Worm (Caenorhabditis elegans) whole organism, young adult: ENCODE results near the gene msp-10.

Experiments
- B0035.1 ChIP-seq: sonication (generic microtip); optimal IDR thresholded peaks from 2 replicates; lab custom pipeline; 2016; ENCODE audit warnings: missing genetic modification characterization, mild to moderate bottlenecking, missing compliant biosample characterization, missing genotype, missing genetic modification reagents
- F33H1.4 ChIP-seq: fragments of 200-800 bp; sonication (Bioruptor generic); IDR thresholded peaks from 2 replicates; pipeline ENCODE4 v1.3.6; 2022; ENCODE audit warnings: missing genetic modification reagents, missing genetic modification characterization, missing compliant biosample characterization
- Y95B8A.8 ChIP-seq: fragments of 200-800 bp; sonication (Bioruptor generic); IDR thresholded peaks from 2 replicates; pipeline ENCODE4 v1.3.6; 2022; ENCODE audit warnings: missing genetic modification reagents, missing genetic modification characterization, missing compliant biosample characterization
- cebp-1 ChIP-seq, 2 experiments: fragments of 200-800 bp in 1 of 2; sonication (Bioruptor generic) in 1 of 2; sonication (generic microtip) in 1 of 2; IDR thresholded peaks in 1 of 2; optimal IDR thresholded peaks in 1 of 2; 2 replicates each; pipeline versions ENCODE4 v1.3.6 to Lab custom; 2017 to 2022; ENCODE audit warnings: missing compliant biosample characterization in 2 of 2, missing genetic modification characterization in 2 of 2, mild to moderate bottlenecking in 1 of 2, missing genetic modification reagents in 1 of 2, moderate library complexity in 1 of 2
- cebp-2 ChIP-seq: fragments of 200-800 bp; sonication (Bioruptor generic); IDR thresholded peaks from 2 replicates; pipeline ENCODE4 v1.3.6; 2022; ENCODE audit warnings: missing genetic modification characterization, missing compliant biosample characterization
- chd-7 ChIP-seq: sonication (generic microtip); optimal IDR thresholded peaks from 2 replicates; lab custom pipeline; 2016; ENCODE audit warnings: mild to moderate bottlenecking, missing genetic modification characterization, moderate library complexity, missing compliant biosample characterization
- dpl-1 ChIP-seq: fragments of 150-350 bp; optimal IDR thresholded peaks from 2 replicates; lab custom pipeline; 2014; ENCODE audit warnings: missing biosample characterization, missing genetic modification reagents, missing genetic modification characterization
- egrh-3 ChIP-seq: fragments of 200-800 bp; sonication (Bioruptor generic); IDR thresholded peaks from 2 replicates; pipeline ENCODE4 v1.3.6; 2022; ENCODE audit warnings: missing genetic modification reagents, missing genetic modification characterization, missing compliant biosample characterization
- ekl-4 ChIP-seq: fragments of 200-800 bp; sonication (Bioruptor generic); IDR thresholded peaks from 2 replicates; pipeline ENCODE4 v1.3.6; 2022; ENCODE audit warnings: missing genetic modification reagents, missing genetic modification characterization, missing compliant biosample characterization
- lsl-1 ChIP-seq: fragments of 200-800 bp; sonication (Bioruptor generic); optimal IDR thresholded peaks from 2 replicates; lab custom pipeline; 2018; ENCODE audit warnings: mild to moderate bottlenecking, missing genetic modification characterization, moderate library complexity, missing compliant biosample characterization
- sea-2 ChIP-seq: fragments of 200-800 bp; sonication (Bioruptor generic); IDR thresholded peaks from 2 replicates; pipeline ENCODE4 v1.3.6; 2022; ENCODE audit warnings: missing genetic modification characterization, missing compliant biosample characterization
- snpc-4 ChIP-seq, 5 experiments: fragments of 150-350 bp in 1 of 5; sonication (generic microtip) in 4 of 5; optimal IDR thresholded peaks; 2 replicates each; lab custom pipeline; 2014 to 2018; ENCODE audit warnings: missing genetic modification characterization in 5 of 5, missing biosample characterization in 3 of 5, antibody characterized with exemption in 2 of 5, mild to moderate bottlenecking in 2 of 5, missing compliant biosample characterization in 2 of 5, missing genotype in 2 of 5, moderate library complexity in 2 of 5, missing genetic modification reagents in 1 of 5
- ztf-26 ChIP-seq: sonication (generic microtip); optimal IDR thresholded peaks from 2 replicates; lab custom pipeline; 2017; ENCODE audit warnings: missing genetic modification characterization, missing compliant biosample characterization

DNA sequence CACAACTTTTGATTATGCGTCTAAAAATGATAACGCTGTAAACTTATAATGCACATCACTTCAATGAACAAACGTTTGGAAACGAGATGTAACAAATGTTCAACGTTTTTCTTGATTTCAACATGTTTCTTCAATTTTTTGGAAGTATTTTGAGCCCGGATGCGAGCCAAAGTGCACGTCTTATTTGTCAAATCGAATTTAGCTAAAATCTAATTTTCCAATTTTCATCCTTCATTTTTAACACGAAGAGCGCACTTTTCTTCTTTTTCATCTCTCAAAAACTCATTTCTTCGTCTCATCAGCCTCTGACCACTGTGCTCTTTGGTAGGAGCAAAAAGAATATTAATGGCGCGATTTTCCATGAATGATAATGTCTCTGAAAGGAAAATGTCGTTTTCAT is 39.1 kb upstream of the msp-10 start:
- no peak for TF ChIP-seq B0035.1 (tag; lab: Kevin White, UChicago)
- TF ChIP-seq F33H1.4: no peak
- no peak for TF ChIP-seq dpl-1 (GFP tag; lab: Kevin White, UChicago)
- no peak for TF ChIP-seq snpc-4 (GFP tag; optimal IDR thresholded peaks at IDR 0.05; lab: Kevin White, UChicago)
- no peak for TF ChIP-seq snpc-4 (tag; optimal IDR thresholded peaks at IDR 0.05; lab: Kevin White, UChicago)
- TF ChIP-seq sea-2 (GFP tag; lab: Robert Waterston, UW): no peak
- no peak for TF ChIP-seq egrh-3
- TF ChIP-seq cebp-1 (GFP tag; IDR thresholded peaks at IDR 0.05; lab: Robert Waterston, UW): no peak
- TF ChIP-seq cebp-1 (tag; optimal IDR thresholded peaks at IDR 0.05; lab: Kevin White, UChicago): no peak
- TF ChIP-seq ekl-4 (GFP tag; lab: Robert Waterston, UW): no peak
- TF ChIP-seq chd-7 (tag; lab: Kevin White, UChicago): no peak
- no peak for TF ChIP-seq cebp-2 (GFP tag; lab: Robert Waterston, UW)
- TF ChIP-seq lsl-1: no peak
- no peak for TF ChIP-seq Y95B8A.8 (GFP tag; lab: Robert Waterston, UW)
- no peak for TF ChIP-seq ztf-26 (tag; lab: Kevin White, UChicago)
